Fruit fly (Drosophila melanogaster): Measurements from ENCODE around the gene CG17078.

The CG17078 gene

DNA sequence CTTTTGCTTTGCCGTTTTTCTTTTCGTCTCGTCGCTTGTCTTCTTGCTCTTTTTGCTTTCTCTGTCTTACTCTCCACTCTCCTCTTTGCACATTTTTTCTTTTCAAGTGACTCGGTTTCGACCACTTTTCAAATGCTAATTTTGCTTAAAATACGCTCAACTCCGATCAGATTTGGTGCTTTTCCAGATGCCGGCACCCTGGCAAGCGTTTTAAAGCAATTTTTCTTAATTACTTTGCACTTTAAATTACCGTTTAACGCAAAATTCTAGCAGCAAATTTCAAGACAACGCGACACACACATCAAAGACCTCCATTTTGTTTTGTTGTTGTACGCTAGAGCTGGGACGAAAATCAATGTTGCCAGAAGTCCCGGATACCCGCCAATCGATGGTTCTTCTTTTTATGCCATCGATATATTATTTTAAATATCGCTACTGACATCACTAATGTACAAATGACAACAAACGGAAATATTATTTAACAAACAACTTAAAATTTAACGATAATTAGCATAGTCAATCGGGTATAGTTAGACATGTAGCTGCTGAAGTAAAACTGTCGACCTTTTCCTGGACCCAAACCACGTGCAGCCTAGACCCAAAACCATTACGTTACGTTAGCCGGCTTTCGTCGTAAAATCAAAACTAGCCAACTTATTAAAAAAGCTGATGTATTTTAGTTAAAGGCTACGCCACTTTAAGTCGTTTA lies 27.4 kb downstream of the CG17078 start, which contains the start of gene kis (continued):
- TF ChIP-seq sc (optimal IDR thresholded peaks at IDR 0.05): no peak
- TF ChIP-seq sc (GFP tag; optimal IDR thresholded peaks at IDR 0.05): no peak
- TF ChIP-seq fd102C (GFP tag; optimal IDR thresholded peaks at IDR 0.05): no peak
- peak; percentile 54 for TF ChIP-seq CG15601 (tag; optimal IDR thresholded peaks at IDR 0.05)
- peak; percentile 93 for TF ChIP-seq CG6791 (GFP tag; IDR thresholded peaks at IDR 0.05; ENCODE audit: partially characterized antibody)
- TF ChIP-seq CG2202 (tag; optimal IDR thresholded peaks at IDR 0.05): no peak
- TF ChIP-seq zfh1 (GFP tag; IDR thresholded peaks at IDR 0.05): peak; percentile 39; the same call in 2 of the 3 replicates
- TF ChIP-seq HmgZ (tag; optimal IDR thresholded peaks at IDR 0.05): peak; percentile 81
- TF ChIP-seq CG10543 (GFP tag; optimal IDR thresholded peaks at IDR 0.05): peak; percentile 64
- peak; percentile 63 for TF ChIP-seq CG8924 (tag; optimal IDR thresholded peaks at IDR 0.05)
- TF ChIP-seq CG31441 (GFP tag; IDR thresholded peaks at IDR 0.05): no peak
- TF ChIP-seq danr (GFP tag; IDR thresholded peaks at IDR 0.05): no peak
- peak; percentile 67 for TF ChIP-seq pho (GFP tag; optimal IDR thresholded peaks at IDR 0.05)
- peak; percentile 12 for TF ChIP-seq repo (GFP tag; optimal IDR thresholded peaks at IDR 0.05)
- no peak for TF ChIP-seq ATbp (GFP tag; optimal IDR thresholded peaks at IDR 0.05)
- TF ChIP-seq CG12942 (GFP tag; optimal IDR thresholded peaks at IDR 0.05): peak; percentile 30
- no peak for TF ChIP-seq jing (GFP tag; optimal IDR thresholded peaks at IDR 0.05)
- peak; percentile 93 for TF ChIP-seq CG2129 (GFP tag; IDR thresholded peaks at IDR 0.05; ENCODE audit: partially characterized antibody)
- TF ChIP-seq CG11093 (GFP tag; IDR thresholded peaks at IDR 0.05): no peak
- no peak for TF ChIP-seq Elba2 (GFP tag; optimal IDR thresholded peaks at IDR 0.05)
- no peak for TF ChIP-seq CG30431 (GFP tag; optimal IDR thresholded peaks at IDR 0.05)
- peak; percentile 30 for TF ChIP-seq Meics (GFP tag; optimal IDR thresholded peaks at IDR 0.05)
- peak; percentile 5 to 21 for TF ChIP-seq bsh (GFP tag; optimal IDR thresholded peaks at IDR 0.05)
- no peak for TF ChIP-seq pb (GFP tag; optimal IDR thresholded peaks at IDR 0.05)
- TF ChIP-seq Mad (GFP tag; optimal IDR thresholded peaks at IDR 0.05): peak; percentile 43
- TF ChIP-seq sens-2 (GFP tag; IDR thresholded peaks at IDR 0.05): no peak
- no peak for TF ChIP-seq wdn (GFP tag; IDR thresholded peaks at IDR 0.05)
- no peak for TF ChIP-seq tio (GFP tag; optimal IDR thresholded peaks at IDR 0.05)
- peak; percentile 33 to 41 for TF ChIP-seq Hr51 (GFP tag; optimal IDR thresholded peaks at IDR 0.05)
- peak; percentile 70 for TF ChIP-seq CG12769 (tag; optimal IDR thresholded peaks at IDR 0.05)
- peak; percentile 46 for TF ChIP-seq maf-S (GFP tag; optimal IDR thresholded peaks at IDR 0.05)
- peak; percentile 47 for TF ChIP-seq cg (GFP tag; optimal IDR thresholded peaks at IDR 0.05)
- no peak for TF ChIP-seq CG1024 (GFP tag; IDR thresholded peaks at IDR 0.05)
- TF ChIP-seq exex (tag; optimal IDR thresholded peaks at IDR 0.05): peak; percentile 17
- 0 out of 2 replicates have a peak, but pooled peaks have one; percentile 35 for TF ChIP-seq al (GFP tag; IDR thresholded peaks at IDR 0.05)
- TF ChIP-seq sr (GFP tag; IDR thresholded peaks at IDR 0.05): no peak
- TF ChIP-seq CG9215 (GFP tag; IDR thresholded peaks at IDR 0.05): peak; percentile 34; the same call in 1 of the 2 replicates
- TF ChIP-seq CG14860 (GFP tag; IDR thresholded peaks at IDR 0.05; ENCODE audit: partially characterized antibody): peak; percentile 94
- no peak for TF ChIP-seq tap (tag; optimal IDR thresholded peaks at IDR 0.05)
- no peak for TF ChIP-seq MTF-1 (GFP tag; optimal IDR thresholded peaks at IDR 0.05; ENCODE audit: borderline replicate concordance)
- no peak for TF ChIP-seq CG12236 (GFP tag; optimal IDR thresholded peaks at IDR 0.05)
- no peak for TF ChIP-seq luna (GFP tag; optimal IDR thresholded peaks at IDR 0.05)
- TF ChIP-seq ERR (GFP tag; optimal IDR thresholded peaks at IDR 0.05): peak; percentile 50
- TF ChIP-seq Jarid2 (GFP tag; optimal IDR thresholded peaks at IDR 0.05): peak; percentile 75
- no peak for TF ChIP-seq fd96Cb (tag; optimal IDR thresholded peaks at IDR 0.05)
- TF ChIP-seq gsb-n (tag; optimal IDR thresholded peaks at IDR 0.05): peak; percentile 68
- peak; percentile 95 for TF ChIP-seq pzg (GFP tag; optimal IDR thresholded peaks at IDR 0.05)
- TF ChIP-seq CG3163 (GFP tag; optimal IDR thresholded peaks at IDR 0.05): peak; percentile 43
- no peak for TF ChIP-seq Atf3 (GFP tag; optimal IDR thresholded peaks at IDR 0.05)
